Worm (Caenorhabditis elegans) whole organism, L2 larva: ENCODE data around the gene F23F1.5.

Experiments used
- R02D3.7 ChIP-seq: fragments of 150-350 bp; optimal IDR thresholded peaks from 2 replicates; lab custom pipeline; 2014; ENCODE audit warnings: missing biosample characterization, missing genetic modification characterization
- ZK546.5 ChIP-seq: sonication (generic microtip); optimal IDR thresholded peaks from 2 replicates; lab custom pipeline; 2017; ENCODE audit warnings: missing biosample characterization, missing genetic modification characterization
- alr-1 ChIP-seq: fragments of 150-350 bp; optimal IDR thresholded peaks from 2 replicates; lab custom pipeline; 2014; ENCODE audit warnings: missing biosample characterization, missing genetic modification characterization
- aly-2 ChIP-seq: fragments of 150-350 bp; optimal IDR thresholded peaks from 2 replicates; lab custom pipeline; 2014; ENCODE audit warnings: missing biosample characterization, missing genetic modification characterization
- ama-1 ChIP-seq: fragments of 150-350 bp; optimal IDR thresholded peaks from 2 replicates; lab custom pipeline; 2018; ENCODE audit warnings: inconsistent platforms
- ceh-16 ChIP-seq: fragments of 150-350 bp; optimal IDR thresholded peaks from 2 replicates; lab custom pipeline; 2014; ENCODE audit warnings: missing biosample characterization, missing genetic modification characterization
- ceh-82 ChIP-seq: fragments of 150-350 bp; optimal IDR thresholded peaks from 2 replicates; lab custom pipeline; 2014; ENCODE audit warnings: missing biosample characterization, missing genetic modification characterization
- dmd-4 ChIP-seq: sonication (generic microtip); optimal IDR thresholded peaks from 2 replicates; lab custom pipeline; 2017; ENCODE audit warnings: missing biosample characterization, missing genetic modification characterization
- egl-27 ChIP-seq: sonication (generic microtip); optimal IDR thresholded peaks from 3 replicates; lab custom pipeline; 2017; ENCODE audit warnings: missing biosample characterization, missing genetic modification reagents, missing genetic modification characterization
- elt-1 ChIP-seq: fragments of 150-350 bp; optimal IDR thresholded peaks from 2 replicates; lab custom pipeline; 2014; ENCODE audit warnings: missing biosample characterization, missing genetic modification characterization
- elt-3 ChIP-seq: sonication (generic microtip); optimal IDR thresholded peaks from 2 replicates; lab custom pipeline; 2017; ENCODE audit warnings: missing biosample characterization, missing genetic modification characterization
- fos-1 ChIP-seq: fragments of 150-350 bp; optimal IDR thresholded peaks from 2 replicates; lab custom pipeline; 2014; ENCODE audit warnings: missing biosample characterization, missing genetic modification characterization
- gmeb-1 ChIP-seq: fragments of 150-350 bp; optimal IDR thresholded peaks from 2 replicates; lab custom pipeline; 2014; ENCODE audit warnings: missing biosample characterization, missing genetic modification characterization
- lin-13 ChIP-seq: fragments of 150-350 bp; optimal IDR thresholded peaks from 2 replicates; lab custom pipeline; 2014; ENCODE audit warnings: missing biosample characterization, missing genetic modification reagents, missing genetic modification characterization
- lin-39 ChIP-seq: fragments of 150-350 bp; optimal IDR thresholded peaks from 2 replicates; lab custom pipeline; 2014; ENCODE audit warnings: missing biosample characterization, missing genetic modification reagents, missing genetic modification characterization
- lsy-2 ChIP-seq, 2 experiments: fragments of 150-350 bp in 1 of 2; sonication (generic microtip) in 1 of 2; optimal IDR thresholded peaks; 2 replicates each; lab custom pipeline; 2014 to 2017; ENCODE audit warnings: missing biosample characterization in 2 of 2, missing genetic modification characterization in 2 of 2
- mab-5 ChIP-seq: fragments of 150-350 bp; optimal IDR thresholded peaks from 2 replicates; lab custom pipeline; 2014; ENCODE audit warnings: missing biosample characterization, missing genetic modification characterization
- mbf-1 ChIP-seq: sonication (generic microtip); optimal IDR thresholded peaks from 2 replicates; lab custom pipeline; 2017; ENCODE audit warnings: missing biosample characterization, missing genetic modification characterization
- mdl-1 ChIP-seq, 2 experiments: fragments of 150-350 bp in 1 of 2; sonication (generic microtip) in 1 of 2; optimal IDR thresholded peaks; 2 replicates each; lab custom pipeline; 2017; ENCODE audit warnings: missing biosample characterization in 2 of 2, missing genetic modification characterization in 2 of 2
- nhr-10 ChIP-seq: sonication (generic microtip); optimal IDR thresholded peaks from 2 replicates; lab custom pipeline; 2017; ENCODE audit warnings: missing biosample characterization, missing genetic modification characterization
- nhr-11 ChIP-seq: fragments of 150-350 bp; optimal IDR thresholded peaks from 2 replicates; lab custom pipeline; 2014; ENCODE audit warnings: missing biosample characterization, missing genetic modification characterization
- nhr-12 ChIP-seq: fragments of 150-350 bp; optimal IDR thresholded peaks from 2 replicates; lab custom pipeline; 2014; ENCODE audit warnings: missing biosample characterization, missing genetic modification characterization
- nhr-129 ChIP-seq: fragments of 150-350 bp; optimal IDR thresholded peaks from 2 replicates; lab custom pipeline; 2014; ENCODE audit warnings: missing biosample characterization, missing genetic modification characterization
- nhr-21 ChIP-seq: fragments of 150-350 bp; optimal IDR thresholded peaks from 2 replicates; lab custom pipeline; 2014; ENCODE audit warnings: missing biosample characterization, missing genetic modification characterization
- nhr-23 ChIP-seq: fragments of 150-350 bp; optimal IDR thresholded peaks from 2 replicates; lab custom pipeline; 2014; ENCODE audit warnings: missing biosample characterization, missing genetic modification reagents, missing genetic modification characterization
- nhr-237 ChIP-seq: fragments of 150-350 bp; optimal IDR thresholded peaks from 2 replicates; lab custom pipeline; 2014; ENCODE audit warnings: missing biosample characterization, missing genetic modification characterization
- nhr-25 ChIP-seq: fragments of 150-350 bp; sonication (generic microtip); optimal IDR thresholded peaks from 3 replicates; lab custom pipeline; 2014; ENCODE audit warnings: missing biosample characterization, missing genetic modification characterization
- nhr-6 ChIP-seq: fragments of 150-350 bp; optimal IDR thresholded peaks from 2 replicates; lab custom pipeline; 2014; ENCODE audit warnings: missing biosample characterization, missing genetic modification characterization
- nhr-77 ChIP-seq: fragments of 150-350 bp; optimal IDR thresholded peaks from 2 replicates; lab custom pipeline; 2014; ENCODE audit warnings: missing biosample characterization, missing genetic modification characterization
- peb-1 ChIP-seq: fragments of 150-350 bp; optimal IDR thresholded peaks from 2 replicates; lab custom pipeline; 2014; ENCODE audit warnings: missing biosample characterization, missing genetic modification characterization
- skn-1 ChIP-seq: sonication (generic microtip); optimal IDR thresholded peaks from 2 replicates; lab custom pipeline; 2017; ENCODE audit warnings: missing biosample characterization, missing genetic modification characterization
- sma-3 ChIP-seq: sonication (generic microtip); optimal IDR thresholded peaks from 2 replicates; lab custom pipeline; 2016; ENCODE audit warnings: missing genetic modification reagents, missing genetic modification characterization, missing compliant biosample characterization
- snpc-4 ChIP-seq: fragments of 150-350 bp; optimal IDR thresholded peaks from 2 replicates; lab custom pipeline; 2014; ENCODE audit warnings: missing biosample characterization, missing genetic modification characterization
- unc-39 ChIP-seq: fragments of 150-350 bp; optimal IDR thresholded peaks from 2 replicates; lab custom pipeline; 2014; ENCODE audit warnings: missing biosample characterization, missing genetic modification characterization
- unc-55 ChIP-seq: fragments of 150-350 bp; sonication (generic microtip); optimal IDR thresholded peaks from 3 replicates; lab custom pipeline; 2014; ENCODE audit warnings: missing biosample characterization, missing genetic modification reagents, missing genetic modification characterization
- unc-62 ChIP-seq: fragments of 150-350 bp; optimal IDR thresholded peaks from 2 replicates; lab custom pipeline; 2014; ENCODE audit warnings: missing biosample characterization, missing genetic modification reagents, missing genetic modification characterization
- zag-1 ChIP-seq: fragments of 150-350 bp; optimal IDR thresholded peaks from 2 replicates; lab custom pipeline; 2014; ENCODE audit warnings: missing biosample characterization, missing genetic modification characterization
- ztf-1 ChIP-seq: fragments of 200-800 bp; sonication (Bioruptor generic); conservative IDR thresholded peaks from 2 replicates; pipeline ENCODE4 v1.3.6; 2022; ENCODE audit warnings: missing genetic modification characterization, missing compliant biosample characterization
- ztf-4 ChIP-seq: fragments of 150-350 bp; optimal IDR thresholded peaks from 2 replicates; lab custom pipeline; 2014; ENCODE audit warnings: missing biosample characterization, missing genetic modification characterization

Gene F23F1.5

ce11 chrII:66322-66721 is 34.9 kb upstream of the F23F1.5 start (continued):
- peak; percentile 95 for TF ChIP-seq peb-1 (tag; lab: Kevin White, UChicago)

ce11 chrII:65484-65883 is 34.1 kb upstream of the F23F1.5 start:
- TF ChIP-seq fos-1 (peak; percentile 76), nhr-12 (tag; lab: Kevin White, UChicago) (no peak)
- TF ChIP-seq, all 48 proteins: peak for 1

ce11 chrII:61013-61412 is 29.6 kb upstream of the F23F1.5 start, which contains the start of gene C23H3.2:
TSS of gene C23H3.2 (plus strand) at chrII:61313.
- TF ChIP-seq lin-13 = no peak
- no peak for TF ChIP-seq nhr-11 (tag; lab: Kevin White, UChicago)
- TF ChIP-seq peb-1 (tag; lab: Kevin White, UChicago) = no peak
- TF ChIP-seq ztf-1 (GFP tag; lab: Robert Waterston, UW) = no peak
- no peak for TF ChIP-seq nhr-129 (tag; lab: Kevin White, UChicago)
- TF ChIP-seq nhr-6 = no peak
- no peak for TF ChIP-seq elt-1 (tag; lab: Kevin White, UChicago)
- no peak for TF ChIP-seq sma-3 (GFP tag; lab: Kevin White, UChicago)
- TF ChIP-seq nhr-23 (tag; lab: Kevin White, UChicago) = no peak
- TF ChIP-seq snpc-4 = no peak
- no peak for TF ChIP-seq unc-55
- no peak for TF ChIP-seq dmd-4 (tag; lab: Kevin White, UChicago)
- no peak for TF ChIP-seq ztf-4 (tag; lab: Kevin White, UChicago)
- no peak for TF ChIP-seq nhr-21 (tag; lab: Kevin White, UChicago)

ce11 chrII:60049-60448 is 28.7 kb upstream of the F23F1.5 start:
- TF ChIP-seq nhr-25 (peak; percentile 61), ceh-16 (tag; lab: Kevin White, UChicago) (no peak), lsy-2 (tag; optimal IDR thresholded peaks at IDR 0.05; lab: Kevin White, UChicago) (no peak), nhr-21 (tag; lab: Kevin White, UChicago) (peak; percentile 29), alr-1 (tag; lab: Kevin White, UChicago) (no peak), elt-3 (tag; lab: Kevin White, UChicago) (no peak), dmd-4 (tag; lab: Kevin White, UChicago) (no peak), fos-1 (peak; percentile 46), nhr-129 (tag; lab: Kevin White, UChicago) (peak; percentile 11), ZK546.5 (tag; lab: Kevin White, UChicago) (no peak), lin-13 (no peak)
- TF ChIP-seq, all 48 proteins: peak for 4

ce11 chrII:57873-58272 is 26.5 kb upstream of the F23F1.5 start:
- no peak for TF ChIP-seq nhr-10 (tag; lab: Kevin White, UChicago)
- no peak for TF ChIP-seq unc-62 (GFP tag; lab: Kevin White, UChicago)
- no peak for TF ChIP-seq ZK546.5 (tag; lab: Kevin White, UChicago)
- no peak for TF ChIP-seq ama-1 (lab: Kevin White, UChicago)
- TF ChIP-seq ceh-82 (tag; lab: Kevin White, UChicago) = no peak
- no peak for TF ChIP-seq mdl-1 (tag; optimal IDR thresholded peaks at IDR 0.05; lab: Kevin White, UChicago)
- no peak for TF ChIP-seq snpc-4
- no peak for TF ChIP-seq nhr-25
- no peak for TF ChIP-seq aly-2 (tag; lab: Kevin White, UChicago)
- TF ChIP-seq nhr-77 (tag; lab: Kevin White, UChicago) = no peak
- no peak for TF ChIP-seq elt-3 (tag; lab: Kevin White, UChicago)
- no peak for TF ChIP-seq lin-13
- no peak for TF ChIP-seq mbf-1 (tag; lab: Kevin White, UChicago)
- TF ChIP-seq nhr-21 (tag; lab: Kevin White, UChicago) = no peak
- TF ChIP-seq nhr-6 = no peak
- no peak for TF ChIP-seq egl-27
- TF ChIP-seq R02D3.7 (tag; lab: Kevin White, UChicago) = no peak
- TF ChIP-seq lin-39 (tag; lab: Kevin White, UChicago) = no peak
- no peak for TF ChIP-seq peb-1 (tag; lab: Kevin White, UChicago)
- no peak for TF ChIP-seq nhr-23 (tag; lab: Kevin White, UChicago)

ce11 chrII:57370-57769 is 26.0 kb upstream of the F23F1.5 start, which contains the start of gene ascc-1:
TSS of gene ascc-1 (plus strand) at chrII:57670.
- TF ChIP-seq zag-1 (tag; lab: Kevin White, UChicago) (no peak), peb-1 (tag; lab: Kevin White, UChicago) (no peak), alr-1 (tag; lab: Kevin White, UChicago) (no peak), mab-5 (tag; lab: Kevin White, UChicago) (no peak), lin-13 (no peak), nhr-237 (tag; lab: Kevin White, UChicago) (no peak), aly-2 (tag; lab: Kevin White, UChicago) (no peak), nhr-6 (no peak), nhr-10 (tag; lab: Kevin White, UChicago) (no peak), gmeb-1 (tag; lab: Kevin White, UChicago) (no peak), unc-39 (no peak), unc-62 (GFP tag; lab: Kevin White, UChicago) (no peak), skn-1 (tag; lab: Kevin White, UChicago) (no peak)
